Worm (Caenorhabditis elegans) whole organism, young adult: Measurements from ENCODE around the gene F45E1.2.

ENCODE experiments used
- B0019.2 ChIP-seq: fragments of 200-800 bp; sonication (Bioruptor generic); conservative IDR thresholded peaks from 2 replicates; pipeline ENCODE4 v1.3.6; 2022; ENCODE audit warnings: missing genetic modification reagents, missing genetic modification characterization, missing compliant biosample characterization
- B0261.1 ChIP-seq: sonication (generic microtip); optimal IDR thresholded peaks from 2 replicates; lab custom pipeline; 2016; ENCODE audit warnings: mild to moderate bottlenecking, missing genetic modification characterization, moderate library complexity, missing compliant biosample characterization
- B0336.3 ChIP-seq: fragments of 200-800 bp; sonication (Bioruptor generic); IDR thresholded peaks from 2 replicates; pipeline ENCODE4 v1.3.6; 2022; ENCODE audit warnings: missing genetic modification characterization, missing compliant biosample characterization
- C06A6.2 ChIP-seq: fragments of 200-800 bp; sonication (Bioruptor generic); conservative IDR thresholded peaks from 2 replicates; pipeline ENCODE4 v1.3.6; 2022; ENCODE audit warnings: missing genetic modification characterization, missing compliant biosample characterization
- F10E7.11 ChIP-seq: sonication (generic microtip); optimal IDR thresholded peaks from 2 replicates; lab custom pipeline; 2017; ENCODE audit warnings: mild to moderate bottlenecking, missing genetic modification characterization, moderate library complexity, missing compliant biosample characterization
- F22D6.2 ChIP-seq: sonication (generic microtip); optimal IDR thresholded peaks from 2 replicates; lab custom pipeline; 2016; ENCODE audit warnings: mild to moderate bottlenecking, missing genetic modification characterization, missing compliant biosample characterization
- F49E8.2 ChIP-seq: sonication (generic microtip); optimal IDR thresholded peaks from 3 replicates; lab custom pipeline; 2017; ENCODE audit warnings: missing genetic modification characterization, mild to moderate bottlenecking, missing compliant biosample characterization, antibody characterized with exemption, moderate library complexity; ENCODE audit not compliant: insufficient read depth
- F57A8.1 ChIP-seq: fragments of 200-800 bp; sonication (Bioruptor generic); optimal IDR thresholded peaks from 2 replicates; lab custom pipeline; 2018; ENCODE audit warnings: mild to moderate bottlenecking, missing genetic modification characterization, moderate library complexity, missing compliant biosample characterization
- F57C9.4 ChIP-seq: sonication (generic microtip); optimal IDR thresholded peaks from 2 replicates; lab custom pipeline; 2017; ENCODE audit warnings: mild to moderate bottlenecking, missing genetic modification characterization, missing compliant biosample characterization
- T07F8.4 ChIP-seq: sonication (generic microtip); optimal IDR thresholded peaks from 2 replicates; lab custom pipeline; 2016; ENCODE audit warnings: mild to moderate bottlenecking, missing genetic modification characterization, moderate library complexity, missing compliant biosample characterization
- T26A5.8 ChIP-seq: sonication (generic microtip); optimal IDR thresholded peaks from 2 replicates; lab custom pipeline; 2016; ENCODE audit warnings: missing genetic modification characterization, missing compliant biosample characterization
- Y53G8AR.9 ChIP-seq: fragments of 200-800 bp; sonication (Bioruptor generic); conservative IDR thresholded peaks from 2 replicates; pipeline ENCODE4 v1.3.6; 2022; ENCODE audit warnings: missing genetic modification reagents, missing genetic modification characterization, missing compliant biosample characterization
- akir-1 ChIP-seq: fragments of 200-800 bp; sonication (Bioruptor generic); optimal IDR thresholded peaks from 2 replicates; lab custom pipeline; 2018; ENCODE audit warnings: mild to moderate bottlenecking, missing genetic modification characterization, moderate library complexity, missing compliant biosample characterization
- aptf-2 ChIP-seq: fragments of 200-800 bp; sonication (Bioruptor generic); conservative IDR thresholded peaks from 2 replicates; pipeline ENCODE4 v1.3.6; 2022; ENCODE audit warnings: missing genetic modification reagents, missing genetic modification characterization, missing compliant biosample characterization
- aptf-3 ChIP-seq: fragments of 200-800 bp; sonication (Bioruptor generic); IDR thresholded peaks from 2 replicates; pipeline ENCODE4 v1.3.6; 2022; ENCODE audit warnings: missing genetic modification characterization, missing compliant biosample characterization
- atf-7 ChIP-seq: sonication (generic microtip); optimal IDR thresholded peaks from 2 replicates; lab custom pipeline; 2017; ENCODE audit warnings: mild to moderate bottlenecking, missing genetic modification characterization, missing compliant biosample characterization
- attf-5 ChIP-seq: fragments of 200-800 bp; sonication (Bioruptor generic); optimal IDR thresholded peaks from 2 replicates; lab custom pipeline; 2018; ENCODE audit warnings: mild to moderate bottlenecking, missing genetic modification characterization, missing compliant biosample characterization
- bed-2 ChIP-seq: fragments of 200-800 bp; sonication (Bioruptor generic); IDR thresholded peaks from 2 replicates; pipeline ENCODE4 v1.3.6; 2022; ENCODE audit warnings: missing genetic modification reagents, missing genetic modification characterization, missing compliant biosample characterization
- ceh-40 ChIP-seq: fragments of 200-800 bp; sonication (Bioruptor generic); IDR thresholded peaks from 2 replicates; pipeline ENCODE4 v1.3.6; 2022; ENCODE audit warnings: missing genetic modification characterization, missing compliant biosample characterization
- chd-7 ChIP-seq: sonication (generic microtip); optimal IDR thresholded peaks from 2 replicates; lab custom pipeline; 2016; ENCODE audit warnings: mild to moderate bottlenecking, missing genetic modification characterization, moderate library complexity, missing compliant biosample characterization
- dox-1 ChIP-seq: fragments of 200-800 bp; sonication (Bioruptor generic); IDR thresholded peaks from 2 replicates; pipeline ENCODE4 v1.3.6; 2022; ENCODE audit warnings: missing genetic modification reagents, missing genetic modification characterization, missing compliant biosample characterization
- dpl-1 ChIP-seq: fragments of 150-350 bp; optimal IDR thresholded peaks from 2 replicates; lab custom pipeline; 2014; ENCODE audit warnings: missing biosample characterization, missing genetic modification reagents, missing genetic modification characterization
- egrh-3 ChIP-seq: fragments of 200-800 bp; sonication (Bioruptor generic); IDR thresholded peaks from 2 replicates; pipeline ENCODE4 v1.3.6; 2022; ENCODE audit warnings: missing genetic modification reagents, missing genetic modification characterization, missing compliant biosample characterization
- ets-4 ChIP-seq: fragments of 200-800 bp; sonication (Bioruptor generic); optimal IDR thresholded peaks from 2 replicates; lab custom pipeline; 2018; ENCODE audit warnings: mild to moderate bottlenecking, missing genetic modification characterization, missing compliant biosample characterization
- him-1 ChIP-seq: sonication (generic microtip); optimal IDR thresholded peaks from 2 replicates; lab custom pipeline; 2016; ENCODE audit warnings: missing genotype, missing genetic modification reagents, missing genetic modification characterization, missing compliant biosample characterization
- hrde-1 ChIP-seq: sonication (generic microtip); optimal IDR thresholded peaks from 2 replicates; lab custom pipeline; 2016; ENCODE audit warnings: missing genetic modification characterization, mild to moderate bottlenecking, missing compliant biosample characterization, moderate library complexity, missing genotype, missing genetic modification reagents, borderline replicate concordance
- hsf-1 ChIP-seq: fragments of 200-800 bp; sonication (Bioruptor generic); IDR thresholded peaks from 2 replicates; pipeline ENCODE4 v1.3.6; 2022; ENCODE audit warnings: missing genetic modification reagents, missing genetic modification characterization, missing compliant biosample characterization
- lin-26 ChIP-seq: fragments of 200-800 bp; sonication (Bioruptor generic); IDR thresholded peaks from 2 replicates; pipeline ENCODE4 v1.3.6; 2022; ENCODE audit warnings: missing genetic modification reagents, missing genetic modification characterization, missing compliant biosample characterization
- lin-40 ChIP-seq: sonication (generic microtip); optimal IDR thresholded peaks from 2 replicates; lab custom pipeline; 2016; ENCODE audit warnings: missing genetic modification characterization, mild to moderate bottlenecking, missing compliant biosample characterization, missing genotype, missing genetic modification reagents
- madf-3 ChIP-seq: fragments of 200-800 bp; sonication (Bioruptor generic); IDR thresholded peaks from 2 replicates; pipeline ENCODE4 v1.3.6; 2022; ENCODE audit warnings: missing genetic modification reagents, missing genetic modification characterization, missing compliant biosample characterization
- mcd-1 ChIP-seq: fragments of 200-800 bp; sonication (Bioruptor generic); IDR thresholded peaks from 2 replicates; pipeline ENCODE4 v1.3.6; 2022; ENCODE audit warnings: missing genetic modification reagents, missing genetic modification characterization, missing compliant biosample characterization
- mes-4 ChIP-seq: sonication (generic microtip); optimal IDR thresholded peaks from 2 replicates; lab custom pipeline; 2016; ENCODE audit warnings: missing genotype, missing genetic modification characterization, missing compliant biosample characterization
- nfya-2 ChIP-seq: fragments of 200-800 bp; sonication (Bioruptor generic); IDR thresholded peaks from 2 replicates; pipeline ENCODE4 v1.3.6; 2022; ENCODE audit warnings: missing genetic modification reagents, missing genetic modification characterization, missing compliant biosample characterization
- nhr-120 ChIP-seq: fragments of 200-800 bp; sonication (Bioruptor generic); IDR thresholded peaks from 2 replicates; pipeline ENCODE4 v1.3.6; 2022; ENCODE audit warnings: missing genetic modification characterization, missing compliant biosample characterization
- nhr-179 ChIP-seq: sonication (generic microtip); optimal IDR thresholded peaks from 2 replicates; lab custom pipeline; 2016; ENCODE audit warnings: mild to moderate bottlenecking, missing genetic modification characterization, missing compliant biosample characterization
- nhr-90 ChIP-seq: sonication (generic microtip); optimal IDR thresholded peaks from 2 replicates; lab custom pipeline; 2016; ENCODE audit warnings: missing genotype, mild to moderate bottlenecking, missing genetic modification characterization, missing compliant biosample characterization
- pha-4 ChIP-seq: fragments of 150-350 bp; sonication (generic microtip); optimal IDR thresholded peaks from 2 replicates; lab custom pipeline; 2014; ENCODE audit warnings: missing biosample characterization, missing genetic modification reagents, missing genetic modification characterization
- rcor-1 ChIP-seq: fragments of 200-800 bp; sonication (Bioruptor generic); IDR thresholded peaks from 2 replicates; pipeline ENCODE4 v1.3.6; 2022; ENCODE audit warnings: missing genetic modification reagents, missing genetic modification characterization, missing compliant biosample characterization
- sdz-38 ChIP-seq: sonication (generic microtip); optimal IDR thresholded peaks from 2 replicates; lab custom pipeline; 2016; ENCODE audit warnings: missing genotype, missing genetic modification characterization, missing compliant biosample characterization
- sea-2 ChIP-seq: fragments of 200-800 bp; sonication (Bioruptor generic); IDR thresholded peaks from 2 replicates; pipeline ENCODE4 v1.3.6; 2022; ENCODE audit warnings: missing genetic modification characterization, missing compliant biosample characterization
- snpc-3.4 ChIP-seq: sonication (generic microtip); optimal IDR thresholded peaks from 2 replicates; lab custom pipeline; 2017; ENCODE audit warnings: missing genetic modification characterization, mild to moderate bottlenecking, missing compliant biosample characterization, antibody characterized with exemption, moderate library complexity, missing genotype, missing genetic modification reagents
- unc-130 ChIP-seq: sonication (generic microtip); optimal IDR thresholded peaks from 2 replicates; lab custom pipeline; 2016; ENCODE audit warnings: missing genetic modification reagents, missing genetic modification characterization, missing compliant biosample characterization
- zfh-2 ChIP-seq: fragments of 200-800 bp; sonication (Bioruptor generic); conservative IDR thresholded peaks from 2 replicates; pipeline ENCODE4 v1.3.6; 2022; ENCODE audit warnings: missing genetic modification reagents, missing genetic modification characterization, missing compliant biosample characterization
- zim-3 ChIP-seq: sonication (generic microtip); optimal IDR thresholded peaks from 2 replicates; lab custom pipeline; 2017; ENCODE audit warnings: mild to moderate bottlenecking, missing genetic modification characterization, moderate library complexity, missing compliant biosample characterization
- ztf-18 ChIP-seq: sonication (generic microtip); optimal IDR thresholded peaks from 2 replicates; lab custom pipeline; 2016; ENCODE audit warnings: missing genotype, mild to moderate bottlenecking, missing genetic modification characterization, missing compliant biosample characterization
- ztf-25 ChIP-seq: fragments of 200-800 bp; sonication (Bioruptor generic); IDR thresholded peaks from 2 replicates; pipeline ENCODE4 v1.3.6; 2022; ENCODE audit warnings: missing genetic modification reagents, missing genetic modification characterization, missing compliant biosample characterization
- ztf-28 ChIP-seq: fragments of 200-800 bp; sonication (Bioruptor generic); IDR thresholded peaks from 2 replicates; pipeline ENCODE4 v1.3.6; 2022; ENCODE audit warnings: missing genetic modification reagents, missing genetic modification characterization, missing compliant biosample characterization

The F45E1.2 gene

ce11 chrX:7958203-7958602 is 45.3 kb upstream of the F45E1.2 start, which contains the start of gene sfxn-2:
TSS of gene sfxn-2 (minus strand) at chrX:7958303.
- TF ChIP-seq B0019.2 (GFP tag; lab: Robert Waterston, UW) (no peak), zfh-2 (GFP tag; lab: Robert Waterston, UW) (no peak), snpc-3.4 (tag; lab: Kevin White, UChicago) (no peak), unc-130 (no peak), aptf-2 (GFP tag; lab: Robert Waterston, UW) (no peak)

- TF ChIP-seq akir-1 (GFP tag; lab: Kevin White, UChicago): no peak
- TF ChIP-seq F10E7.11: no peak
- TF ChIP-seq sdz-38 (tag; lab: Kevin White, UChicago): no peak
- no peak for TF ChIP-seq dox-1 (GFP tag; lab: Robert Waterston, UW)
- TF ChIP-seq sea-2 (GFP tag; lab: Robert Waterston, UW): no peak
- no peak for TF ChIP-seq snpc-3.4 (tag; lab: Kevin White, UChicago)
- no peak for TF ChIP-seq T07F8.4 (tag; lab: Kevin White, UChicago)
- no peak for TF ChIP-seq madf-3 (GFP tag; lab: Robert Waterston, UW)
- no peak for TF ChIP-seq hrde-1
- TF ChIP-seq nhr-90: no peak
- no peak for TF ChIP-seq F57C9.4 (tag; lab: Kevin White, UChicago)
- no peak for TF ChIP-seq dpl-1 (GFP tag; lab: Kevin White, UChicago)
- no peak for TF ChIP-seq C06A6.2 (GFP tag; lab: Robert Waterston, UW)
Observed at ce11 chrX:7961623-7962022, 41.9 kb upstream of the F45E1.2 start, which contains the start of gene sem-5. TSS of gene sem-5 (minus strand) at chrX:7961723.

ce11 chrX:7962056-7962485 is 41.5 kb upstream of the F45E1.2 start:
- no peak for TF ChIP-seq akir-1 (GFP tag; lab: Kevin White, UChicago)
- TF ChIP-seq T26A5.8 (tag; lab: Kevin White, UChicago): no peak
- no peak for TF ChIP-seq ceh-40
- TF ChIP-seq pha-4 (tag; lab: Kevin White, UChicago): no peak
- no peak for TF ChIP-seq hsf-1 (GFP tag; lab: Robert Waterston, UW)
- no peak for TF ChIP-seq him-1 (tag; lab: Kevin White, UChicago)
- no peak for TF ChIP-seq ztf-28 (GFP tag; lab: Robert Waterston, UW)
- no peak for TF ChIP-seq nhr-179
- TF ChIP-seq F22D6.2 (tag; lab: Kevin White, UChicago): no peak
- TF ChIP-seq mcd-1 (GFP tag; lab: Robert Waterston, UW): no peak
- TF ChIP-seq bed-2 (GFP tag; lab: Robert Waterston, UW): no peak
- TF ChIP-seq chd-7 (tag; lab: Kevin White, UChicago): peak; percentile 34
- peak; percentile 21 for TF ChIP-seq ztf-18
- TF ChIP-seq lin-26: no peak
- TF ChIP-seq ztf-25 (GFP tag; lab: Robert Waterston, UW): no peak
- TF ChIP-seq rcor-1 (GFP tag; lab: Robert Waterston, UW): 0 out of 2 replicates have a peak, but pooled peaks have one; percentile 16
- TF ChIP-seq egrh-3: peak; percentile 33; the same call in 1 of the 2 replicates
- TF ChIP-seq F57A8.1 (GFP tag; lab: Kevin White, UChicago): no peak
- TF ChIP-seq F49E8.2 (tag; lab: Kevin White, UChicago): no peak
- no peak for TF ChIP-seq B0261.1 (tag; lab: Kevin White, UChicago)
- peak; percentile 57 for TF ChIP-seq lin-40 (tag; lab: Kevin White, UChicago)
- no peak for TF ChIP-seq T07F8.4 (tag; lab: Kevin White, UChicago)
- peak; percentile 98 for TF ChIP-seq ets-4 (GFP tag; lab: Kevin White, UChicago)
- no peak for TF ChIP-seq nhr-120 (GFP tag; lab: Robert Waterston, UW)
- peak; percentile 71 for TF ChIP-seq attf-5 (GFP tag; lab: Kevin White, UChicago)
- no peak for TF ChIP-seq Y53G8AR.9 (GFP tag; lab: Robert Waterston, UW)
- no peak for TF ChIP-seq zim-3 (tag; lab: Kevin White, UChicago)
- TF ChIP-seq nfya-2 (GFP tag; lab: Robert Waterston, UW): no peak
- no peak for TF ChIP-seq aptf-3 (GFP tag; lab: Robert Waterston, UW)
- TF ChIP-seq B0336.3 (GFP tag; lab: Robert Waterston, UW): peak; percentile 78
- no peak for TF ChIP-seq mes-4 (tag; lab: Kevin White, UChicago)
- peak; percentile 75 for TF ChIP-seq atf-7 (tag; lab: Kevin White, UChicago)
